Fruit fly (Drosophila melanogaster) whole organism: Measurements from ENCODE around the gene RanGAP.

Experiments
- Dll ChIP-seq: fragments of >200 bp; optimal IDR thresholded peaks from 2 replicates; lab custom pipeline; 2017
- psq ChIP-seq: fragments of >200 bp; optimal IDR thresholded peaks from 2 replicates; lab custom pipeline; 2017

- no peak for TF ChIP-seq Dll
- no peak for TF ChIP-seq psq
Measured at dm6 chr2L:19430343-19430742, 11.4 kb upstream of the RanGAP start, which contains the start of gene RtcB.
